Worm (Caenorhabditis elegans): ENCODE measurements around the gene utp-20.

utp-20 gene

ce11 chrII:6501420-6501819 lies 34.8 kb upstream of the utp-20 start, which contains the start of gene R05G9.3:
R05G9.3 (minus strand) TSS chrII:6501520.
- TF ChIP-seq F49E8.2 (tag; optimal IDR thresholded peaks at IDR 0.05; ENCODE audit: borderline replicate concordance) (no peak), unc-39 (tag; optimal IDR thresholded peaks at IDR 0.05) (no peak), hmg-1.1 (GFP tag; IDR thresholded peaks at IDR 0.05) (no peak), daf-16 (GFP tag; optimal IDR thresholded peaks at IDR 0.05) (no peak), daf-16 (tag; optimal IDR thresholded peaks at IDR 0.05) (no peak), mep-1 (tag; optimal IDR thresholded peaks at IDR 0.05) (no peak), lin-1 (GFP tag; IDR thresholded peaks at IDR 0.05) (no peak), mes-2 (tag; optimal IDR thresholded peaks at IDR 0.05; ENCODE audit: poor library complexity, severe bottlenecking) (no peak), ctbp-1 (GFP tag; IDR thresholded peaks at IDR 0.05) (no peak), rbr-2 (tag; optimal IDR thresholded peaks at IDR 0.05) (no peak), hlh-11 (tag; optimal IDR thresholded peaks at IDR 0.05) (no peak), ztf-7 (tag; optimal IDR thresholded peaks at IDR 0.05) (no peak), jun-1 (tag; optimal IDR thresholded peaks at IDR 0.05) (no peak), nhr-111 (GFP tag; optimal IDR thresholded peaks at IDR 0.05) (no peak), nhr-11 (tag; optimal IDR thresholded peaks at IDR 0.05) (no peak)

ce11 chrII:6502826-6503225 lies 33.3 kb upstream of the utp-20 start, which contains the start of gene R05G9.1:
R05G9.1 (plus strand) TSS chrII:6503168.
- TF ChIP-seq unc-62 (GFP tag; optimal IDR thresholded peaks at IDR 0.05 in 1 of 2) (no peak), unc-62 (tag; optimal IDR thresholded peaks at IDR 0.05) (no peak), saeg-2 (GFP tag; IDR thresholded peaks at IDR 0.05) (no peak), arid-1 (GFP tag; conservative IDR thresholded peaks at IDR 0.05) (no peak), T26A8.4 (GFP tag; IDR thresholded peaks at IDR 0.05) (no peak), php-3 (GFP tag; IDR thresholded peaks at IDR 0.05) (no peak), Y5F2A.4 (GFP tag; optimal IDR thresholded peaks at IDR 0.05) (no peak), spr-3 (GFP tag; optimal IDR thresholded peaks at IDR 0.05) (no peak), lir-3 (tag; optimal IDR thresholded peaks at IDR 0.05) (no peak), Y75B8A.6 (GFP tag; IDR thresholded peaks at IDR 0.05) (no peak)

ce11 chrII:6513357-6513756 lies 22.8 kb upstream of the utp-20 start:
- TF ChIP-seq zag-1 (tag; optimal IDR thresholded peaks at IDR 0.05) (no peak), nhr-111 (GFP tag; optimal IDR thresholded peaks at IDR 0.05) (no peak), hlh-30 (tag; optimal IDR thresholded peaks at IDR 0.05; ENCODE audit: insufficient read depth) (no peak), ctbp-1 (GFP tag; IDR thresholded peaks at IDR 0.05) (no peak), duxl-1 (tag; optimal IDR thresholded peaks at IDR 0.05; ENCODE audit: poor library complexity) (no peak), unc-62 (GFP tag; optimal IDR thresholded peaks at IDR 0.05 in 1 of 2) (peak in 1 of 2 experiments; percentile 94), unc-62 (tag; optimal IDR thresholded peaks at IDR 0.05) (no peak)

- TF ChIP-seq snpc-1.2 (GFP tag; IDR thresholded peaks at IDR 0.05) (no peak), sdz-12 (GFP tag; optimal IDR thresholded peaks at IDR 0.05) (no peak), madf-9 (GFP tag; conservative IDR thresholded peaks at IDR 0.05) (no peak), lin-39 (tag; optimal IDR thresholded peaks at IDR 0.05) (no peak), ces-1 (GFP tag; optimal IDR thresholded peaks at IDR 0.05) (no peak), lsy-2 (tag; optimal IDR thresholded peaks at IDR 0.05) (no peak), nhr-25 (tag; optimal IDR thresholded peaks at IDR 0.05; ENCODE audit: borderline replicate concordance, insufficient read depth) (no peak), nhr-77 (tag; optimal IDR thresholded peaks at IDR 0.05) (no peak), fkh-10 (GFP tag; optimal IDR thresholded peaks at IDR 0.05) (no peak), attf-4 (tag; optimal IDR thresholded peaks at IDR 0.05) (no peak), ceh-44 (GFP tag; IDR thresholded peaks at IDR 0.05) (no peak), ceh-28 (tag; optimal IDR thresholded peaks at IDR 0.05) (no peak), aly-2 (tag; optimal IDR thresholded peaks at IDR 0.05) (no peak)
Measured at ce11 chrII:6513911-6514310, 22.3 kb upstream of the utp-20 start, which contains the start of gene R05G9R.1. R05G9R.1 (minus strand) TSS chrII:6514011.
